Worm (Caenorhabditis elegans) whole organism, L4/young adult: ENCODE measurements around the gene nhr-273.

Source experiments
- W03F9.2 ChIP-seq: fragments of 150-350 bp; optimal IDR thresholded peaks from 2 replicates; lab custom pipeline; 2014; ENCODE audit warnings: missing biosample characterization, missing genetic modification characterization
- dao-5 ChIP-seq: sonication (generic microtip); optimal IDR thresholded peaks from 2 replicates; lab custom pipeline; 2016; ENCODE audit warnings: missing genotype, missing genetic modification characterization, moderate library complexity, missing compliant biosample characterization
- him-1 ChIP-seq: sonication (generic microtip); optimal IDR thresholded peaks from 2 replicates; lab custom pipeline; 2016; ENCODE audit warnings: missing genotype, missing genetic modification reagents, missing genetic modification characterization, missing compliant biosample characterization

DNA sequence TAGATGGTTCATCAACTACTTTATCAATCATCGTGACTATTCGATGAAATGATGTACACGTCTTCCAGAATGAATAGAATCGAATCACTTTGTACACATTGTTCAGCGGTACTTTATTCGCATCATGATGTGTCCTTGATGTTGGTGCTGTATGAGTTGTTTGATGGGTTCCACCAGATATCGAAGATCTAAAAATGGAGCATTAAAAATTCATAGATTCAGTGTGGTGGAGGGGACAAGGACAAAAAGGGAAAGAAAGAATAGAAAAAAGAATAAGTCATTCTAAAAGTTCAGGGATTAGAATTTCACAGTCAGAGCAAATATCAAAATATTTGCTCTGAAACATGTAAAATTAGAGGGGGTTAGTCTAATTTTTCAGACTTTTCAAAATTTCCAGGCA lies 9.7 kb downstream of the nhr-273 start:
- TF ChIP-seq him-1 (tag; lab: Kevin White, UChicago), result no peak
- no peak for TF ChIP-seq W03F9.2 (tag; lab: Kevin White, UChicago)
- no peak for TF ChIP-seq dao-5 (tag; lab: Kevin White, UChicago)
